Worm (Caenorhabditis elegans): ENCODE data around the gene F31F4.1.

Gene F31F4.1

DNA sequence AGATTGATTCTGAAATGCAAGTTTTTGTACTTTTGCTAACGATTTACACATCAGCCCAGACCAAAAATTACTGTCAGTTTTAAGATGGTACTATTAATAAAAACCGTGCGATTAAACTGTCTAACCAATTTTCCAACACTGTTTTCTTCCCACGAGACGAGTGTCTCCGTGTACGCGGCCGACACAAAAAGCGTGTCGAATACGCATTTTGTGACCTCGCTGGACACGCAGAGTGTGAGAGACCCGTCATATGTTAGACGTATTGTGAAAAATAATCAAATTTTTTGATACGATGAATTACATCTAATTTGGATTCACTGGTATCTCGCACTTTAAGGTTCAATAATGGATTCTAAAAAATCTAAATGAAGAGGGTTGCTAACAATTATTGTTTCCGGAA lies 48.2 kb upstream of the F31F4.1 start (continued):
- TF ChIP-seq tlp-1 (tag; optimal IDR thresholded peaks at IDR 0.05) (no peak), elt-2 (tag; optimal IDR thresholded peaks at IDR 0.05) (peak; percentile 29), swsn-7 (tag; optimal IDR thresholded peaks at IDR 0.05) (no peak), F16B12.6 (tag; optimal IDR thresholded peaks at IDR 0.05) (no peak), unc-62 (GFP tag; optimal IDR thresholded peaks at IDR 0.05) (no peak), mab-9 (GFP tag; IDR thresholded peaks at IDR 0.05) (no peak), sptf-1 (tag; optimal IDR thresholded peaks at IDR 0.05) (no peak), nhr-90 (tag; optimal IDR thresholded peaks at IDR 0.05; ENCODE audit: poor library complexity) (peak; percentile 0), tbx-2 (tag; optimal IDR thresholded peaks at IDR 0.05) (no peak), nhr-71 (tag; optimal IDR thresholded peaks at IDR 0.05) (peak; percentile 27), lir-3 (tag; optimal IDR thresholded peaks at IDR 0.05; ENCODE audit: poor library complexity) (no peak), zag-1 (tag; optimal IDR thresholded peaks at IDR 0.05) (no peak), rnt-1 (tag; optimal IDR thresholded peaks at IDR 0.05) (no peak), nhr-11 (tag; optimal IDR thresholded peaks at IDR 0.05) (no peak), unc-86 (tag; optimal IDR thresholded peaks at IDR 0.05) (no peak), zip-4 (GFP tag; optimal IDR thresholded peaks at IDR 0.05) (no peak), vab-15 (tag; optimal IDR thresholded peaks at IDR 0.05) (no peak), hlh-4 (tag; optimal IDR thresholded peaks at IDR 0.05) (no peak), lin-15B (tag; optimal IDR thresholded peaks at IDR 0.05) (no peak), efl-1 (optimal IDR thresholded peaks at IDR 0.05) (no peak), efl-1 (GFP tag; optimal IDR thresholded peaks at IDR 0.05 in 1 of 2) (no peak), xbp-1 (tag; optimal IDR thresholded peaks at IDR 0.05) (no peak), nhr-47 (tag; optimal IDR thresholded peaks at IDR 0.05) (no peak), aha-1 (tag; optimal IDR thresholded peaks at IDR 0.05) (no peak), nhr-77 (tag; optimal IDR thresholded peaks at IDR 0.05) (no peak), ama-1 (optimal IDR thresholded peaks at IDR 0.05) (no peak), fkh-8 (tag; optimal IDR thresholded peaks at IDR 0.05) (no peak), aly-2 (tag; optimal IDR thresholded peaks at IDR 0.05) (no peak), ztf-11 (tag; optimal IDR thresholded peaks at IDR 0.05) (no peak), C34B4.2 (tag; optimal IDR thresholded peaks at IDR 0.05) (no peak), lin-13 (GFP tag; optimal IDR thresholded peaks at IDR 0.05) (no peak), ceh-88 (GFP tag; IDR thresholded peaks at IDR 0.05) (no peak), irx-1 (tag; optimal IDR thresholded peaks at IDR 0.05) (no peak), fos-1 (tag; optimal IDR thresholded peaks at IDR 0.05) (no peak), grh-1 (GFP tag; IDR thresholded peaks at IDR 0.05) (no peak), dpl-1 (GFP tag; optimal IDR thresholded peaks at IDR 0.05) (no peak), nhr-84 (tag; optimal IDR thresholded peaks at IDR 0.05) (no peak), fkh-4 (tag; optimal IDR thresholded peaks at IDR 0.05; ENCODE audit: borderline replicate concordance) (no peak), sup-37 (GFP tag; optimal IDR thresholded peaks at IDR 0.05) (no peak), C16A3.4 (tag; optimal IDR thresholded peaks at IDR 0.05) (peak; percentile 27), mef-2 (tag; optimal IDR thresholded peaks at IDR 0.05) (no peak)

DNA sequence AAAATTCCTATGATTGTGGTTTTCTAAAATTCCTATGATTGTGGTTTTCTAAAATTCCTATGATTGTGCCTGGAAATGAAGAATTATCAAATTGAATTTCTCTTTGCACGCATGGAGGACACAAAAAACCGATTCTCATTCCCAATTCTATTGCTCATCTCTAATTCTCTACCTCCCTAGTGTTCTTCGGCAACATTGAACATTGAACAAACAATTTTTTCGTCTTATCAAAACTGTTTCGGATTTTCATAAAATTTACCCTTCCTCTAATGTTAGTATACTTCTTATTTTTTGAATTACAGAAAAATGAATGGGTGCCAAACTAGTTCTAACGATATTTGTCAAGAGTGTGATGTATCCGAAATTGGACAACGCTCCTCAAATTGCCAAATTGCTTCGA lies 47.6 kb upstream of the F31F4.1 start, which contains the start of gene pals-31:
Gene pals-31, plus strand, starts transcription at position 301 of the 400 bp plus-strand sequence.
- TF ChIP-seq nhr-90 (tag; optimal IDR thresholded peaks at IDR 0.05; ENCODE audit: poor library complexity) (no peak), sptf-1 (tag; optimal IDR thresholded peaks at IDR 0.05) (no peak), unc-62 (GFP tag; optimal IDR thresholded peaks at IDR 0.05) (no peak), alr-1 (tag; optimal IDR thresholded peaks at IDR 0.05; ENCODE audit: borderline replicate concordance) (no peak), zip-4 (GFP tag; optimal IDR thresholded peaks at IDR 0.05) (no peak), ceh-8 (GFP tag; optimal IDR thresholded peaks at IDR 0.05) (no peak), nhr-47 (tag; optimal IDR thresholded peaks at IDR 0.05) (no peak)
